Worm (Caenorhabditis elegans): Measurements from ENCODE around the gene F17E9.16.
A peak's percentile ranks its signal among the peaks of the same experiment; 100 is the strongest.

The F17E9.16 gene

ce11 chrIV:8325667-8326066, 26.5 kb upstream of the F17E9.16 start, which contains the start of gene F35H10.3:
F35H10.3 (plus strand) TSS chrIV:8325967.
- no peak for TF ChIP-seq madf-9 (GFP tag; conservative IDR thresholded peaks at IDR 0.05)
- TF ChIP-seq hif-1 (tag; optimal IDR thresholded peaks at IDR 0.05) = no peak
- no peak for TF ChIP-seq lin-29 (GFP tag; IDR thresholded peaks at IDR 0.05)
- TF ChIP-seq vab-7 (GFP tag; IDR thresholded peaks at IDR 0.05) = no peak
- no peak for TF ChIP-seq ZK546.5 (tag; optimal IDR thresholded peaks at IDR 0.05)
- no peak for TF ChIP-seq fkh-10 (GFP tag; optimal IDR thresholded peaks at IDR 0.05)
- TF ChIP-seq ctbp-1 (GFP tag; IDR thresholded peaks at IDR 0.05) = no peak
- no peak for TF ChIP-seq lin-39 (tag; optimal IDR thresholded peaks at IDR 0.05)

DNA sequence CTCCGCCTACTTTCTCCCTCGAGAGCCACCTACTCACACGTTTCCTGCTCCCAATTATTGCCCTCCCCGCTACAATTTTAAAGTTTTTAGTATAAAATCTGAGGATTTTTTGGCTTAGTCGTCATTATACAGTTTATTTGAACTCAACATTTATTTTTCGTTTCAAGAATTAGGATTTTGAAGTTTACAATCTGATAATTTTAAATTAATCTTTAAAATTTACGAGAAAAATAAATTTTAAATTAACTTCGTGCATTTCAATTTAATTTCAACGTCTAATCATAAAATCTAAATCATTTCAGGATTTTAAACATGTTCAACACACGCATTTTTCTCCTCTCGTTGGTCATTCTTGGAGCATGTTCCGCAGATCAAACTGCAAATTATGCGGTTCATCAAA, 23.2 kb upstream of the F17E9.16 start, which contains the start of gene F35H10.2:
TSS of gene F35H10.2 (plus strand) at position 301 of the 400 bp plus-strand sequence.
- TF ChIP-seq Y75B8A.6 (GFP tag; IDR thresholded peaks at IDR 0.05) (no peak), D1046.2 (GFP tag; IDR thresholded peaks at IDR 0.05) (no peak), vab-7 (GFP tag; IDR thresholded peaks at IDR 0.05) (no peak), Y105C5A.15 (GFP tag; IDR thresholded peaks at IDR 0.05) (no peak), ces-1 (GFP tag; optimal IDR thresholded peaks at IDR 0.05) (no peak), arid-1 (GFP tag; conservative IDR thresholded peaks at IDR 0.05) (no peak), hif-1 (tag; optimal IDR thresholded peaks at IDR 0.05) (no peak), daf-8 (GFP tag; IDR thresholded peaks at IDR 0.05) (no peak), lin-1 (GFP tag; IDR thresholded peaks at IDR 0.05) (no peak), gei-8 (GFP tag; optimal IDR thresholded peaks at IDR 0.05) (no peak), lin-39 (tag; optimal IDR thresholded peaks at IDR 0.05) (no peak)

DNA sequence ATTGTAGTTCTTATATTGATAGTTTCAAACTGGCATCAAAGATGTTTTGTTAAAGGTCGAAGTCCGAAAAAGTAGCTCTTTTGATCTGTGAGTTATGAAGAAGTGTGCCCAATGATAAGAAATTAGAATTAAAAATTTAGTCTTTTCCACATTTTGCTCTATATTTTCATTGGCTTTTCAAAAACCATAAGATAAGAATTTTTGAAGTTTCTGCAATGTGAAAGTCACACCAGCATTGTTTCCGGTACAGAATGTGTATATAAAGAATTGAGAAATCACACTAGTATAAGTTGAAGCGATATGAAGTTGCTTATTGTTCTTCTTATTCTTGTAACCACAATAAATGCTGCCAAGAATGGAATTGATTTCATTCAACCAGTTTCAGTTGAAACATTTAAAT, 19.6 kb upstream of the F17E9.16 start, which contains the start of gene lys-10:
TSS of gene lys-10 (plus strand) at position 301 of the 400 bp plus-strand sequence.
- TF ChIP-seq Y48G9A.11 (GFP tag; IDR thresholded peaks at IDR 0.05) (no peak), pha-4 (GFP tag; IDR thresholded peaks at IDR 0.05) (no peak), pha-4 (tag; optimal IDR thresholded peaks at IDR 0.05) (no peak), nhr-237 (tag; optimal IDR thresholded peaks at IDR 0.05) (no peak), set-16 (GFP tag; IDR thresholded peaks at IDR 0.05) (no peak), T20F7.1 (GFP tag; optimal IDR thresholded peaks at IDR 0.05) (no peak), ctbp-1 (GFP tag; IDR thresholded peaks at IDR 0.05) (no peak), unc-62 (GFP tag; optimal IDR thresholded peaks at IDR 0.05 in 1 of 2) (no peak), unc-62 (tag; optimal IDR thresholded peaks at IDR 0.05) (no peak), nhr-111 (GFP tag; optimal IDR thresholded peaks at IDR 0.05) (no peak), lin-38 (GFP tag; IDR thresholded peaks at IDR 0.05) (no peak), ama-1 (optimal IDR thresholded peaks at IDR 0.05) (no peak), tag-97 (GFP tag; IDR thresholded peaks at IDR 0.05) (no peak), lim-7 (GFP tag; IDR thresholded peaks at IDR 0.05) (no peak), arid-1 (GFP tag; conservative IDR thresholded peaks at IDR 0.05) (no peak), F49E8.2 (tag; optimal IDR thresholded peaks at IDR 0.05; ENCODE audit: borderline replicate concordance) (no peak), dmd-9 (GFP tag; IDR thresholded peaks at IDR 0.05) (no peak), F10B5.3 (tag; optimal IDR thresholded peaks at IDR 0.05) (no peak), snpc-1.2 (GFP tag; IDR thresholded peaks at IDR 0.05) (no peak), F44E2.7 (GFP tag; IDR thresholded peaks at IDR 0.05) (no peak), mdt-29 (GFP tag; IDR thresholded peaks at IDR 0.05) (no peak), F37D6.2 (tag; optimal IDR thresholded peaks at IDR 0.05) (no peak)

- TF ChIP-seq ama-1 (optimal IDR thresholded peaks at IDR 0.05) = no peak
- TF ChIP-seq unc-62 (GFP tag; optimal IDR thresholded peaks at IDR 0.05 in 1 of 2) = peak in 1 of 2 experiments; percentile 97
- TF ChIP-seq unc-62 (tag; optimal IDR thresholded peaks at IDR 0.05) = no peak
- TF ChIP-seq unc-130 (GFP tag; optimal IDR thresholded peaks at IDR 0.05) = no peak
- no peak for TF ChIP-seq zip-11 (GFP tag; IDR thresholded peaks at IDR 0.05)
Measured at ce11 chrIV:8333034-8333433, 19.1 kb upstream of the F17E9.16 start.
